Fruit fly (Drosophila melanogaster): ENCODE data around the gene Es2.

The Es2 gene

DNA sequence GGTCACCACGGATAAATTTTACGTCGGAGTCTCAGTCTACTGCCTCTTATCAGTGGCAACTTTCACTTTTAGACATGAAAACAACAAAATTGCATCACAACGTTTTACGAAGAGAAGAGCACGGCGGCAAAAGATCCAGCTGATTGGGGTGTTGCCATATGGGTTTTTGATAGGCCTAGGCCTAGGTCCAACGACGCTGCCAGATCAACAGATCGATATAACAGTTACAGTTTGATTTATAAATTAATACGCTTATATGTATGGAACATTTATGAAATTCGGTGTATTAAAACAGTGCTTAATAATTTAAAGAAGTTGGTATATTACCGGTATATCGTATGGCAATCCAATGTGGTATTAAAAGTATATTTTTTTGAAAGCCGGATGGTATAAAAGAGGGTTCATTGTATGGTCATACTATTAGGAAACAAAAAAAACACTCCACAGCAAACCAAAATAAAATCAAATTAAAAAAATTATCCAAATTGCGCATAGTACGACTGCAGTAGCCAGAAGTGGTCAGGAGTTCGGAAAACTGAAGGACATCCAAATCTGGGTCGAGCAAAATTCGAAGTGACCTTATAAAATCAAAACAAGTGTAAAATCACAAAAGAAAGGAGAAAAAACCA lies 24.5 kb upstream of the Es2 start, which contains the start of gene CG1440 (continued):
- peak; percentile 77 for TF ChIP-seq CG12659 (GFP tag; optimal IDR thresholded peaks at IDR 0.05)
- TF ChIP-seq CG14667 (GFP tag; IDR thresholded peaks at IDR 0.05), result no peak
- no peak for TF ChIP-seq CG8765 (GFP tag; IDR thresholded peaks at IDR 0.05)
- peak; percentile 21 for TF ChIP-seq Mes4 (GFP tag; optimal IDR thresholded peaks at IDR 0.05)
- no peak for TF ChIP-seq CG10209 (GFP tag; optimal IDR thresholded peaks at IDR 0.05)
- TF ChIP-seq CG33213 (GFP tag; optimal IDR thresholded peaks at IDR 0.05), result peak; percentile 13
- no peak for TF ChIP-seq CG1602 (GFP tag; optimal IDR thresholded peaks at IDR 0.05)
- TF ChIP-seq Hmx (GFP tag; optimal IDR thresholded peaks at IDR 0.05), result no peak
- peak; percentile 91 for TF ChIP-seq Med (GFP tag)
- peak; percentile 28 for TF ChIP-seq pho (GFP tag; optimal IDR thresholded peaks at IDR 0.05)
- TF ChIP-seq CG2712 (tag; optimal IDR thresholded peaks at IDR 0.05), result peak; percentile 21
- TF ChIP-seq CG16863 (GFP tag; optimal IDR thresholded peaks at IDR 0.05), result no peak
- TF ChIP-seq CG4854 (GFP tag; optimal IDR thresholded peaks at IDR 0.05), result no peak
- no peak for TF ChIP-seq zen2 (GFP tag; IDR thresholded peaks at IDR 0.05; ENCODE audit: partially characterized antibody)
- TF ChIP-seq CG2875 (GFP tag; optimal IDR thresholded peaks at IDR 0.05), result no peak
- TF ChIP-seq ato (GFP tag; IDR thresholded peaks at IDR 0.05; ENCODE audit: partially characterized antibody), result no peak
- TF ChIP-seq nmo (GFP tag; optimal IDR thresholded peaks at IDR 0.05), result peak; percentile 43
- peak; percentile 81 for TF ChIP-seq sqz (GFP tag; optimal IDR thresholded peaks at IDR 0.05)
- peak; percentile 34 for TF ChIP-seq CG15696 (tag; optimal IDR thresholded peaks at IDR 0.05)
- TF ChIP-seq CG15011 (GFP tag; optimal IDR thresholded peaks at IDR 0.05), result no peak
- TF ChIP-seq Pdp1 (GFP tag; optimal IDR thresholded peaks at IDR 0.05), result peak in 1 of 2 experiments; percentile 89
- no peak for TF ChIP-seq zfh2 (GFP tag; optimal IDR thresholded peaks at IDR 0.05)
- no peak for TF ChIP-seq CG11398 (GFP tag; optimal IDR thresholded peaks at IDR 0.05)
- 0 out of 2 replicates have a peak, but pooled peaks have one; percentile 42 for TF ChIP-seq CG9932 (GFP tag; IDR thresholded peaks at IDR 0.05)
- peak; percentile 75 for TF ChIP-seq MBD-R2 (GFP tag; IDR thresholded peaks at IDR 0.05)
- TF ChIP-seq CG6272 (GFP tag; IDR thresholded peaks at IDR 0.05), result no peak
- TF ChIP-seq CG17802 (tag; optimal IDR thresholded peaks at IDR 0.05), result no peak
- no peak for TF ChIP-seq Scr (GFP tag; IDR thresholded peaks at IDR 0.05; ENCODE audit: partially characterized antibody)
- TF ChIP-seq CG17829 (tag; optimal IDR thresholded peaks at IDR 0.05), result peak; percentile 16
- no peak for TF ChIP-seq emc (GFP tag; optimal IDR thresholded peaks at IDR 0.05)
- no peak for TF ChIP-seq Usf (GFP tag; optimal IDR thresholded peaks at IDR 0.05)
- peak; percentile 48 for TF ChIP-seq PHDP (tag; optimal IDR thresholded peaks at IDR 0.05)
- peak; percentile 1 for TF ChIP-seq HmgZ (tag; optimal IDR thresholded peaks at IDR 0.05)
- peak; percentile 56 for TF ChIP-seq CG2120 (GFP tag; optimal IDR thresholded peaks at IDR 0.05)
- TF ChIP-seq bsh (GFP tag; optimal IDR thresholded peaks at IDR 0.05), result peak in 1 of 2 experiments; percentile 46
- no peak for TF ChIP-seq Dbx (GFP tag; IDR thresholded peaks at IDR 0.05)
- no peak for TF ChIP-seq chm (GFP tag; IDR thresholded peaks at IDR 0.05)
- TF ChIP-seq lbe (GFP tag; optimal IDR thresholded peaks at IDR 0.05), result peak; percentile 41
- no peak for TF ChIP-seq pfk (GFP tag; optimal IDR thresholded peaks at IDR 0.05)
- TF ChIP-seq Fer2 (tag; optimal IDR thresholded peaks at IDR 0.05), result no peak
- no peak for TF ChIP-seq B-H1 (GFP tag; IDR thresholded peaks at IDR 0.05)
- TF ChIP-seq Dad (GFP tag; optimal IDR thresholded peaks at IDR 0.05), result no peak
- TF ChIP-seq CG11696 (GFP tag; IDR thresholded peaks at IDR 0.05), result no peak
- no peak for TF ChIP-seq CG2202 (tag; optimal IDR thresholded peaks at IDR 0.05)
- TF ChIP-seq CG9797 (GFP tag; optimal IDR thresholded peaks at IDR 0.05), result peak; percentile 88
- peak; percentile 42 for TF ChIP-seq MESR4 (GFP tag; optimal IDR thresholded peaks at IDR 0.05)
- no peak for TF ChIP-seq CG6683 (GFP tag; optimal IDR thresholded peaks at IDR 0.05)
- peak; percentile 56 for TF ChIP-seq nerfin-1 (tag; optimal IDR thresholded peaks at IDR 0.05)
- peak; percentile 30 for TF ChIP-seq Sry-δ (GFP tag; optimal IDR thresholded peaks at IDR 0.05)
- peak; percentile 25 for TF ChIP-seq Hr3 (GFP tag; optimal IDR thresholded peaks at IDR 0.05)
